Fruit fly (Drosophila melanogaster): ENCODE measurements around the gene CG4477.

CG4477 gene

DNA sequence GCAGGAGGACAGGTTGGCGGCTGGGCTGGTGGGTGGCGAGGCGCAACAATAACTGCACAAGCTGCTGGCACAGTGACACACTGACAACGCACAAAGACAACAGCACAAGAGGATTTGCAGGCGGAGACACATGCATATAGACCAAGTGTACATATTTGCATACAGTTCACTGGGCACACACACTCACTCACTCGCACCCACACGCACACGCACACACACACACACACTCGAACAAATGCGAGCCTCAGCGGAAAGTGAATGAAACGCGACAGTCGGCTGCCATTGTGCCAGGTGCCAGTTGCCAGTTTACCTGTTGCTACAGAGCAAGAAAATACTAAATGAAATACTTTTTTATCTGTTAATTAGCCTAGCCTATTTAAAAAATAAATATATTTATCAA, 5.1 kb downstream of the CG4477 start:
- no peak for TF ChIP-seq Pif1A (GFP tag; optimal IDR thresholded peaks at IDR 0.05)
- TF ChIP-seq rn (GFP tag; IDR thresholded peaks at IDR 0.05) = no peak
- no peak for TF ChIP-seq CG32121 (GFP tag; IDR thresholded peaks at IDR 0.05)
- no peak for TF ChIP-seq Ets98B (GFP tag; IDR thresholded peaks at IDR 0.05)
- TF ChIP-seq CG34367 (tag; optimal IDR thresholded peaks at IDR 0.05) = no peak
- TF ChIP-seq EcR (GFP tag; optimal IDR thresholded peaks at IDR 0.05) = no peak
- no peak for TF ChIP-seq CG15710 (tag; optimal IDR thresholded peaks at IDR 0.05)
- TF ChIP-seq Snoo (tag; optimal IDR thresholded peaks at IDR 0.05) = no peak

DNA sequence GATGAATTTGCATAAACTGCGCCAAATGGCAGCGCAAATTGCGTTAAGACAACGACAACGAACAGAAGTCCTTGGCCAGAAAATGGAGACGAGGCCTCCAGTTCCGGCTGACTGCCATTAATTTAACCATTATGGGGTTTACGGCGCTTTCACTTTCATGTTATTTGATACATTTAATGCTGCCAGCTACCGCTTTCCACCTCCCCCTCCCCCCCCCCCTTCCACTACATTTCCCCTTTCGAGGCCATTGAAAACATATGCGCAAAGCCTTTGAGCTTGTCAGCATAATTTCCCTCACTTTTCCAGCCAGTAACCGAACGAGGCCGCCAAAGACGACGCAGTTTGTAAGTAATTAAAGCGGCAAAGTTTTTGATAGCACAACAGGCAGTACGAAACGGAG, 12.2 kb downstream of the CG4477 start:
- no peak for TF ChIP-seq Ets98B (GFP tag; IDR thresholded peaks at IDR 0.05)
- TF ChIP-seq CG10348 (GFP tag; IDR thresholded peaks at IDR 0.05) = no peak
- no peak for TF ChIP-seq Pif1A (GFP tag; optimal IDR thresholded peaks at IDR 0.05)
- no peak for TF ChIP-seq CG17806 (tag; optimal IDR thresholded peaks at IDR 0.05)
- no peak for TF ChIP-seq CG9948 (tag; optimal IDR thresholded peaks at IDR 0.05)
- TF ChIP-seq CG12605 (GFP tag; IDR thresholded peaks at IDR 0.05) = no peak
- TF ChIP-seq CG15710 (tag; optimal IDR thresholded peaks at IDR 0.05) = no peak
- no peak for TF ChIP-seq Snoo (tag; optimal IDR thresholded peaks at IDR 0.05)
- TF ChIP-seq CG13204 (GFP tag; optimal IDR thresholded peaks at IDR 0.05) = no peak
- no peak for TF ChIP-seq CG32121 (GFP tag; IDR thresholded peaks at IDR 0.05)
- no peak for TF ChIP-seq CG34367 (tag; optimal IDR thresholded peaks at IDR 0.05)
- no peak for TF ChIP-seq CG4496 (GFP tag; IDR thresholded peaks at IDR 0.05)
- no peak for TF ChIP-seq rn (GFP tag; IDR thresholded peaks at IDR 0.05)

dm6 chr3L:9283743-9284142, 33.7 kb downstream of the CG4477 start:
- no peak for TF ChIP-seq Ets98B (GFP tag; IDR thresholded peaks at IDR 0.05)
- TF ChIP-seq Snoo (tag; optimal IDR thresholded peaks at IDR 0.05) = no peak
- no peak for TF ChIP-seq rn (GFP tag; IDR thresholded peaks at IDR 0.05)
- TF ChIP-seq gl (tag; optimal IDR thresholded peaks at IDR 0.05) = no peak
- TF ChIP-seq CG13204 (GFP tag; optimal IDR thresholded peaks at IDR 0.05) = no peak
- no peak for TF ChIP-seq CG15710 (tag; optimal IDR thresholded peaks at IDR 0.05)
- TF ChIP-seq CG9948 (tag; optimal IDR thresholded peaks at IDR 0.05) = no peak
